Worm (Caenorhabditis elegans) whole organism, early embryonic: ENCODE results near the gene F52D10.2.

Source experiments
- B0310.2 ChIP-seq: sonication (generic microtip); optimal IDR thresholded peaks from 2 replicates; lab custom pipeline; 2016; ENCODE audit warnings: mild to moderate bottlenecking, missing genetic modification characterization, missing compliant biosample characterization
- F13C5.2 ChIP-seq: sonication (generic microtip); optimal IDR thresholded peaks from 2 replicates; lab custom pipeline; 2017; ENCODE audit warnings: mild to moderate bottlenecking, missing genetic modification characterization, inconsistent platforms, missing compliant biosample characterization
- aly-1 ChIP-seq: sonication (generic microtip); optimal IDR thresholded peaks from 2 replicates; lab custom pipeline; 2016; ENCODE audit warnings: missing genetic modification characterization, missing compliant biosample characterization
- ama-1 ChIP-seq: fragments of 150-350 bp; optimal IDR thresholded peaks from 2 replicates; lab custom pipeline; 2014
- ceh-13 ChIP-seq: fragments of 200-800 bp; sonication (Bioruptor generic); optimal IDR thresholded peaks from 2 replicates; lab custom pipeline; 2018; ENCODE audit warnings: mild to moderate bottlenecking, missing genetic modification characterization, missing compliant biosample characterization
- ceh-36 ChIP-seq: sonication (generic microtip); optimal IDR thresholded peaks from 2 replicates; lab custom pipeline; 2016; ENCODE audit warnings: missing genetic modification characterization, inconsistent platforms, missing compliant biosample characterization
- ets-7 ChIP-seq: sonication (generic microtip); optimal IDR thresholded peaks from 2 replicates; lab custom pipeline; 2016; ENCODE audit warnings: missing genotype, missing genetic modification characterization, missing compliant biosample characterization
- flt-1 ChIP-seq: fragments of 200-800 bp; sonication (Bioruptor generic); IDR thresholded peaks from 2 replicates; pipeline ENCODE4 v1.3.6; 2022; ENCODE audit warnings: missing genetic modification characterization, missing compliant biosample characterization
- hmbx-1 ChIP-seq: sonication (generic microtip); optimal IDR thresholded peaks from 2 replicates; lab custom pipeline; 2016; ENCODE audit warnings: mild to moderate bottlenecking, missing genetic modification characterization, missing compliant biosample characterization
- hnd-1 ChIP-seq: sonication (generic microtip); optimal IDR thresholded peaks from 2 replicates; lab custom pipeline; 2016; ENCODE audit warnings: missing genetic modification characterization, missing compliant biosample characterization
- pes-1 ChIP-seq: fragments of 200-800 bp; sonication (Bioruptor generic); IDR thresholded peaks from 2 replicates; pipeline ENCODE4 v1.3.6; 2022; ENCODE audit warnings: missing genetic modification reagents, missing genetic modification characterization, missing compliant biosample characterization
- sea-1 ChIP-seq: fragments of 200-800 bp; sonication (Bioruptor generic); conservative IDR thresholded peaks from 2 replicates; pipeline ENCODE4 v1.3.6; 2022; ENCODE audit warnings: missing genetic modification characterization, missing compliant biosample characterization
- tbx-11 ChIP-seq: fragments of 200-800 bp; sonication (Bioruptor generic); IDR thresholded peaks from 2 replicates; pipeline ENCODE4 v1.3.6; 2022; ENCODE audit warnings: missing genetic modification characterization, missing compliant biosample characterization
- tbx-37 ChIP-seq: fragments of 200-800 bp; sonication (Bioruptor generic); conservative IDR thresholded peaks from 2 replicates; pipeline ENCODE4 v1.3.6; 2022; ENCODE audit warnings: missing genetic modification reagents, missing genetic modification characterization, missing compliant biosample characterization

DNA sequence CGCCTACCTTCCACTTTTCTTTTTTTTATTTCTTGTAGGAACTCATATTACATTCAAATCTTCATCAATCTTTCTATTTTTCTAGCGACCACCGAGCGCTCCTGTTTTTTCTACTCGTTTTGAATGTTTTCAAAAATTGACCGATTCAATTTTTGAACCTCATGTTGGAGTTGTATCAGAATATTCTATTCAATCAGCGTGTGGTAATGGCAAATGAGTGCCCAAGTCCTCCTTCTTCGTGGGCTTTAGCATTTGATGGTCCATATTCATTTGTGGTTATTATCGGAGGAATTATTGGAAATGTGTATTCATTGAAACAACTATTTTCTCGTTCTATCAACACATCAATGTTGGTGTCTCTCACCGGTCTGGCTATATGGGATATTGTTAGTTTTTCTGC is 25.9 kb upstream of the F52D10.2 start, which contains the start of gene F52D10.4:
- no peak for TF ChIP-seq pes-1 (GFP tag; lab: Robert Waterston, UW)
- TF ChIP-seq flt-1: no peak
- TF ChIP-seq sea-1 (GFP tag; lab: Robert Waterston, UW): no peak
- TF ChIP-seq F13C5.2 (tag; lab: Kevin White, UChicago): no peak
- TF ChIP-seq ceh-36 (tag; lab: Kevin White, UChicago): no peak
- no peak for TF ChIP-seq hmbx-1 (tag; lab: Kevin White, UChicago)
- TF ChIP-seq ama-1 (lab: Kevin White, UChicago): no peak
- no peak for TF ChIP-seq hnd-1 (tag; lab: Kevin White, UChicago)
- no peak for TF ChIP-seq tbx-37 (GFP tag; lab: Robert Waterston, UW)
- no peak for TF ChIP-seq aly-1
- TF ChIP-seq tbx-11 (GFP tag; lab: Robert Waterston, UW): no peak
- TF ChIP-seq B0310.2: no peak
- no peak for TF ChIP-seq ceh-13 (GFP tag; lab: Kevin White, UChicago)
- no peak for TF ChIP-seq ets-7 (tag; lab: Kevin White, UChicago)
